Fruit fly (Drosophila melanogaster) whole organism, embryonic: ENCODE results near the gene RpL8.

Source experiments
- ATbp ChIP-seq: fragments of 200-800 bp; sonication (Bioruptor generic); optimal IDR thresholded peaks from 2 replicates; lab custom pipeline; 2017; ENCODE audit warnings: missing biosample characterization, mild to moderate bottlenecking, missing genetic modification characterization, missing genetic modification reagents
- Adf1 ChIP-seq: fragments of 200-800 bp; sonication (Bioruptor generic); IDR thresholded peaks from 2 replicates; pipeline ENCODE4 v1.3.6; 2022; ENCODE audit warnings: missing biosample characterization, missing genetic modification characterization
- Blimp-1 ChIP-seq: fragments of 200-800 bp; sonication (Bioruptor generic); optimal IDR thresholded peaks from 3 replicates; lab custom pipeline; 2018; ENCODE audit warnings: missing biosample characterization, missing genetic modification characterization, mild to moderate bottlenecking, moderate library complexity, missing genetic modification reagents
- CG10431 ChIP-seq: fragments of 200-800 bp; sonication (Bioruptor generic); optimal IDR thresholded peaks from 3 replicates; lab custom pipeline; 2018; ENCODE audit warnings: missing biosample characterization, mild to moderate bottlenecking, missing genetic modification characterization
- CG11093 ChIP-seq: fragments of 200-800 bp; sonication (Bioruptor generic); IDR thresholded peaks from 3 replicates; pipeline ENCODE4 v1.3.6; 2022; ENCODE audit warnings: missing biosample characterization, missing genetic modification characterization
- CG12155 ChIP-seq: fragments of 200-800 bp; sonication (Bioruptor generic); optimal IDR thresholded peaks from 3 replicates; lab custom pipeline; 2016; ENCODE audit warnings: missing biosample characterization, missing genetic modification characterization
- CG13123 ChIP-seq: fragments of 200-800 bp; sonication (Bioruptor generic); optimal IDR thresholded peaks from 2 replicates; lab custom pipeline; 2016; ENCODE audit warnings: missing biosample characterization, missing genetic modification characterization
- CG14667 ChIP-seq: fragments of 200-800 bp; sonication (Bioruptor generic); IDR thresholded peaks from 2 replicates; pipeline ENCODE4 v1.3.6; 2022; ENCODE audit warnings: missing biosample characterization, missing genetic modification characterization
- CG15479 ChIP-seq: fragments of 200-800 bp; sonication (Bioruptor generic); optimal IDR thresholded peaks from 3 replicates; lab custom pipeline; 2019; ENCODE audit warnings: missing biosample characterization, mild to moderate bottlenecking, missing genetic modification characterization, moderate library complexity
- CG15514 ChIP-seq: fragments of 200-800 bp; sonication (Bioruptor generic); optimal IDR thresholded peaks from 3 replicates; lab custom pipeline; 2017; ENCODE audit warnings: missing biosample characterization, missing genetic modification characterization, mild to moderate bottlenecking, moderate library complexity, missing genetic modification reagents
- CG1603 ChIP-seq: fragments of 200-800 bp; sonication (Bioruptor generic); optimal IDR thresholded peaks from 2 replicates; lab custom pipeline; 2019; ENCODE audit warnings: missing biosample characterization, mild to moderate bottlenecking, missing genetic modification characterization, moderate library complexity
- CG17568 ChIP-seq: fragments of 200-800 bp; sonication (Bioruptor generic); optimal IDR thresholded peaks from 2 replicates; lab custom pipeline; 2018; ENCODE audit warnings: missing biosample characterization, mild to moderate bottlenecking, missing genetic modification characterization, moderate library complexity
- CG17912 ChIP-seq: fragments of 200-800 bp; sonication (Bioruptor generic); optimal IDR thresholded peaks from 2 replicates; lab custom pipeline; 2018; ENCODE audit warnings: missing biosample characterization, mild to moderate bottlenecking, missing genetic modification characterization
- CG18011 ChIP-seq: fragments of 200-800 bp; sonication (Bioruptor generic); optimal IDR thresholded peaks from 2 replicates; lab custom pipeline; 2017; ENCODE audit warnings: missing biosample characterization, missing genetic modification characterization, mild to moderate bottlenecking, moderate library complexity, missing genotype
- CG30431 ChIP-seq: fragments of 200-800 bp; sonication (Bioruptor generic); optimal IDR thresholded peaks from 2 replicates; lab custom pipeline; 2017; ENCODE audit warnings: missing biosample characterization, missing genetic modification characterization
- CG33557 ChIP-seq: fragments of 200-800 bp; sonication (Bioruptor generic); optimal IDR thresholded peaks from 2 replicates; lab custom pipeline; 2019; ENCODE audit warnings: missing biosample characterization, mild to moderate bottlenecking, missing genetic modification characterization, moderate library complexity
- CG4282 ChIP-seq: fragments of 200-800 bp; sonication (Bioruptor generic); optimal IDR thresholded peaks from 2 replicates; lab custom pipeline; 2016; ENCODE audit warnings: missing biosample characterization, missing genetic modification characterization
- CG5245 ChIP-seq: fragments of 200-800 bp; sonication (Bioruptor generic); optimal IDR thresholded peaks from 3 replicates; lab custom pipeline; 2016; ENCODE audit warnings: missing biosample characterization, missing genetic modification characterization
- CG6175 ChIP-seq: fragments of 200-800 bp; sonication (Bioruptor generic); IDR thresholded peaks from 3 replicates; pipeline ENCODE4 v1.3.6; 2022; ENCODE audit warnings: missing biosample characterization, missing genetic modification characterization
- CG6689 ChIP-seq: fragments of 200-800 bp; sonication (Bioruptor generic); IDR thresholded peaks from 2 replicates; pipeline ENCODE4 v1.3.6; 2022; ENCODE audit warnings: missing biosample characterization, missing genetic modification characterization
- CG6765 ChIP-seq: fragments of 200-800 bp; sonication (Bioruptor generic); optimal IDR thresholded peaks from 3 replicates; lab custom pipeline; 2017; ENCODE audit warnings: missing biosample characterization, mild to moderate bottlenecking, missing genetic modification characterization
- CG7786 ChIP-seq: fragments of 200-800 bp; sonication (Bioruptor generic); optimal IDR thresholded peaks from 2 replicates; lab custom pipeline; 2016; ENCODE audit warnings: missing biosample characterization, missing genetic modification characterization
- CG9437 ChIP-seq: fragments of 200-800 bp; sonication (Bioruptor generic); optimal IDR thresholded peaks from 2 replicates; lab custom pipeline; 2018; ENCODE audit warnings: missing biosample characterization, mild to moderate bottlenecking, missing genetic modification characterization
- CG9609 ChIP-seq: fragments of 200-800 bp; sonication (Bioruptor generic); optimal IDR thresholded peaks from 3 replicates; lab custom pipeline; 2016; ENCODE audit warnings: missing biosample characterization, missing genetic modification characterization
- CG9817 ChIP-seq: fragments of 200-800 bp; sonication (Bioruptor generic); optimal IDR thresholded peaks from 2 replicates; lab custom pipeline; 2018; ENCODE audit warnings: missing biosample characterization, mild to moderate bottlenecking, missing genetic modification characterization, moderate library complexity
- Chrac-16 ChIP-seq: fragments of 200-800 bp; sonication (Bioruptor generic); optimal IDR thresholded peaks from 3 replicates; lab custom pipeline; 2016; ENCODE audit warnings: missing biosample characterization, missing genetic modification characterization
- CrebB ChIP-seq: fragments of 200-800 bp; sonication (Bioruptor generic); optimal IDR thresholded peaks from 3 replicates; lab custom pipeline; 2018; ENCODE audit warnings: missing biosample characterization, mild to moderate bottlenecking, missing genetic modification characterization
- D19A ChIP-seq: fragments of 200-800 bp; optimal IDR thresholded peaks from 3 replicates; lab custom pipeline; 2019; ENCODE audit warnings: missing biosample characterization, mild to moderate bottlenecking, missing genetic modification characterization, moderate library complexity
- Deaf1 ChIP-seq: fragments of 200-800 bp; optimal IDR thresholded peaks from 3 replicates; lab custom pipeline; 2019; ENCODE audit warnings: missing biosample characterization, mild to moderate bottlenecking, missing genetic modification characterization, moderate library complexity
- ERR ChIP-seq: fragments of 200-800 bp; sonication (Bioruptor generic); optimal IDR thresholded peaks from 2 replicates; lab custom pipeline; 2016; ENCODE audit warnings: missing biosample characterization, missing genetic modification characterization
- Eip74EF ChIP-seq, 2 experiments: fragments of 200-800 bp in 1 of 2; fragments of >200 bp in 1 of 2; sonication (Bioruptor generic) in 1 of 2; optimal IDR thresholded peaks; 2 replicates each; lab custom pipeline; 2017 to 2019; ENCODE audit warnings: missing biosample characterization in 2 of 2, missing genetic modification characterization in 2 of 2, mild to moderate bottlenecking in 1 of 2, moderate library complexity in 1 of 2
- Ets97D ChIP-seq: fragments of 200-800 bp; sonication (Bioruptor generic); optimal IDR thresholded peaks from 3 replicates; lab custom pipeline; 2016; ENCODE audit warnings: missing biosample characterization, missing genetic modification characterization
- Hmr ChIP-seq: fragments of 200-800 bp; sonication (Bioruptor generic); optimal IDR thresholded peaks from 3 replicates; lab custom pipeline; 2017; ENCODE audit warnings: mild to moderate bottlenecking, missing biosample characterization, missing genetic modification reagents, missing genetic modification characterization
- NC2α ChIP-seq: fragments of 200-800 bp; sonication (Bioruptor generic); optimal IDR thresholded peaks from 2 replicates; lab custom pipeline; 2016; ENCODE audit warnings: missing biosample characterization, missing genetic modification characterization
- Optix ChIP-seq: fragments of 200-800 bp; sonication (Bioruptor generic); IDR thresholded peaks from 3 replicates; pipeline ENCODE4 v1.3.6; 2022; ENCODE audit warnings: missing biosample characterization, missing genetic modification characterization
- Xrp1 ChIP-seq: fragments of 200-800 bp; sonication (Bioruptor generic); IDR thresholded peaks from 2 replicates; pipeline ENCODE4 v1.3.6; 2022; ENCODE audit warnings: missing biosample characterization, missing genetic modification characterization
- al ChIP-seq: fragments of 200-800 bp; sonication (Bioruptor generic); IDR thresholded peaks from 2 replicates; pipeline ENCODE4 v1.3.6; 2022; ENCODE audit warnings: missing biosample characterization, missing genetic modification characterization
- bigmax ChIP-seq: fragments of 200-800 bp; sonication (Bioruptor generic); optimal IDR thresholded peaks from 2 replicates; lab custom pipeline; 2018; ENCODE audit warnings: missing biosample characterization, mild to moderate bottlenecking, missing genetic modification characterization
- dmrt99B ChIP-seq: fragments of 200-800 bp; sonication (Bioruptor generic); optimal IDR thresholded peaks from 2 replicates; lab custom pipeline; 2018; ENCODE audit warnings: missing biosample characterization, mild to moderate bottlenecking, missing genetic modification characterization, moderate library complexity
- en ChIP-seq: fragments of 200-800 bp; sonication (Bioruptor generic); optimal IDR thresholded peaks from 2 replicates; lab custom pipeline; 2016; ENCODE audit warnings: missing biosample characterization, missing genetic modification characterization
- ewg ChIP-seq: fragments of 200-800 bp; sonication (Bioruptor generic); optimal IDR thresholded peaks from 3 replicates; lab custom pipeline; 2017; ENCODE audit warnings: mild to moderate bottlenecking, missing biosample characterization, missing genetic modification reagents, missing genetic modification characterization
- hth ChIP-seq: fragments of >200 bp; optimal IDR thresholded peaks from 2 replicates; lab custom pipeline; 2017; ENCODE audit warnings: inconsistent platforms
- lola ChIP-seq, 3 experiments: fragments of >200 bp in 2 of 3; fragments of 200-800 bp in 1 of 3; sonication (Bioruptor generic) in 1 of 3; optimal IDR thresholded peaks; 2 replicates each; lab custom pipeline; 2017 to 2019; ENCODE audit warnings: missing biosample characterization in 3 of 3, missing genetic modification characterization in 3 of 3, mild to moderate bottlenecking in 1 of 3, moderate library complexity in 1 of 3
- luna ChIP-seq: fragments of 200-800 bp; sonication (Bioruptor generic); optimal IDR thresholded peaks from 2 replicates; lab custom pipeline; 2016; ENCODE audit warnings: missing biosample characterization, missing genetic modification characterization
- mld ChIP-seq: fragments of 200-800 bp; sonication (Bioruptor generic); IDR thresholded peaks from 3 replicates; pipeline ENCODE4 v1.3.6; 2022; ENCODE audit warnings: missing biosample characterization, missing genetic modification characterization; ENCODE audit not compliant: partially characterized antibody
- pzg ChIP-seq: fragments of 200-800 bp; sonication (Bioruptor generic); optimal IDR thresholded peaks from 3 replicates; lab custom pipeline; 2018; ENCODE audit warnings: missing biosample characterization, mild to moderate bottlenecking, missing genetic modification characterization, moderate library complexity
- sens ChIP-seq: fragments of 200-800 bp; sonication (Bioruptor generic); peaks from one replicate; lab custom pipeline; 2016; ENCODE audit warnings: missing biosample characterization, missing genetic modification characterization
- stwl ChIP-seq: fragments of 200-800 bp; sonication (Bioruptor generic); optimal IDR thresholded peaks from 3 replicates; lab custom pipeline; 2018; ENCODE audit warnings: missing biosample characterization, mild to moderate bottlenecking, missing genetic modification characterization, moderate library complexity
- tll ChIP-seq, 2 experiments: fragments of 200-800 bp in 1 of 2; fragments of >200 bp in 1 of 2; sonication (Bioruptor generic) in 1 of 2; optimal IDR thresholded peaks; 2 replicates each; lab custom pipeline; 2017 to 2019; ENCODE audit warnings: missing biosample characterization in 2 of 2, missing genetic modification characterization in 2 of 2, mild to moderate bottlenecking in 1 of 2, moderate library complexity in 1 of 2

RpL8 gene

DNA sequence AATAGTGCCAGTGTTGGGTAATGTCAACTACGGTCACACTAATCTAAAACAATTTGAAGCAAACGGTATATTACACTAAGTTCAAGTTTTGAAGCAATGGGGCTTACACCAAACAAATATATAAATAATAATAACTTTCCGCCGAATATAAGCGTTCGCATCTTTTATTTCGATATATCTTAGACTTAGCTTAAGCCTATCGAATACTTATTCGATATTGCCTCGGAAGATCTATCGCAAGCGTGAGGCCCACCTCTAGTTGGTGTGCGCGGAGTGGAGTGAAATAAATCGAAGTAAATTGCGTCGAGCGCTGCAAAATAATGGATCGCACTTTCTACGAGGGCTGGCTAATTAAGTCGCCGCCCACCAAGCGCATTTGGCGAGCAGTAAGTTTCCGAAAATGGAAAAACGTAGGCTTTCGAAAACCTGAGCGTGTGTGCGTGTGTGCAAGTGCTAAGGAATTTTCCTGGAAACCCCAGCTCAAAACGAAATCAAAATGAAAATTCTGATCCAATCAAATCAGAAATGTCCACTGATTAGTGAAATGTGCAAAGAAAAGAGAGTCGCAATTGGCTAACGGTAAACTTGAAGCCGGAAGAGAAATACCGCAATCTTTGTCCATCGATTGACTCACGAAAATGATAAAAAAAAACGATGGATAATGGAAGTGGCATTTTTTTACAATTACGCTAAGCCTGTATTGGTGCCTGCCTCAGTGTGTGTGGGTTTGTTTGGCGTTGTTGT is 2.1 kb downstream of the RpL8 start, which contains the start of gene dos (continued):
- no peak for TF ChIP-seq Adf1 (GFP tag; lab: Robert Waterston, UW)
- peak; percentile 88 for TF ChIP-seq pzg (GFP tag; lab: Kevin White, UChicago)
- peak; percentile 49 for TF ChIP-seq CG1603
- no peak for TF ChIP-seq bigmax (GFP tag; lab: Kevin White, UChicago)
- no peak for TF ChIP-seq en (GFP tag; lab: Kevin White, UChicago)
- no peak for TF ChIP-seq CG10431 (GFP tag; lab: Kevin White, UChicago)
- TF ChIP-seq Hmr (GFP tag; lab: Kevin White, UChicago) = peak; percentile 54
- TF ChIP-seq CrebB (tag; lab: Kevin White, UChicago) = peak; percentile 39
- no peak for TF ChIP-seq al (GFP tag; lab: Robert Waterston, UW)
- no peak for TF ChIP-seq CG15479
- no peak for TF ChIP-seq ERR
- peak; percentile 34 for TF ChIP-seq CG18011 (GFP tag; lab: Kevin White, UChicago)
- TF ChIP-seq ATbp = no peak
- no peak for TF ChIP-seq CG11093 (GFP tag; lab: Robert Waterston, UW)
- TF ChIP-seq ewg (GFP tag; lab: Kevin White, UChicago) = peak; percentile 61
- TF ChIP-seq lola (GFP tag; optimal IDR thresholded peaks at IDR 0.05; lab: Kevin White, UChicago) = peak in 1 of 3 experiments; percentile 41
- no peak for TF ChIP-seq CG6175 (GFP tag; lab: Robert Waterston, UW)
- TF ChIP-seq hth (lab: Kevin White, UChicago) = no peak
- TF ChIP-seq luna (GFP tag; lab: Kevin White, UChicago) = no peak
- TF ChIP-seq sens (GFP tag; lab: Kevin White, UChicago) = peak; percentile 94
- no peak for TF ChIP-seq CG6689 (GFP tag; lab: Robert Waterston, UW)
- no peak for TF ChIP-seq CG9437 (GFP tag; lab: Kevin White, UChicago)
- peak; percentile 44 for TF ChIP-seq Chrac-16 (GFP tag; lab: Kevin White, UChicago)
- TF ChIP-seq D19A (tag; lab: Kevin White, UChicago) = peak; percentile 27
- no peak for TF ChIP-seq NC2α (GFP tag; lab: Kevin White, UChicago)
- no peak for TF ChIP-seq tll (GFP tag; optimal IDR thresholded peaks at IDR 0.05; lab: Kevin White, UChicago)
- peak in 1 of 2 experiments; percentile 27 for TF ChIP-seq Eip74EF (GFP tag; optimal IDR thresholded peaks at IDR 0.05; lab: Kevin White, UChicago)
- TF ChIP-seq CG15514 (GFP tag; lab: Kevin White, UChicago) = peak; percentile 76
- no peak for TF ChIP-seq CG14667 (GFP tag; lab: Robert Waterston, UW)
- TF ChIP-seq Xrp1 = peak; percentile 46; the same call in 1 of the 2 replicates
- TF ChIP-seq dmrt99B (tag; lab: Kevin White, UChicago) = no peak
- no peak for TF ChIP-seq CG30431 (GFP tag; lab: Kevin White, UChicago)
- peak; percentile 97 for TF ChIP-seq stwl (tag; lab: Kevin White, UChicago)
- TF ChIP-seq CG4282 = no peak
- 0 out of 3 replicates have a peak, but pooled peaks have one; percentile 31 for TF ChIP-seq Optix (GFP tag; lab: Robert Waterston, UW)
- TF ChIP-seq mld (GFP tag; lab: Robert Waterston, UW) = no peak
- TF ChIP-seq CG9817 (tag; lab: Kevin White, UChicago) = peak; percentile 40
- TF ChIP-seq CG9609 (GFP tag; lab: Kevin White, UChicago) = peak; percentile 22
- TF ChIP-seq Ets97D (GFP tag; lab: Kevin White, UChicago) = peak; percentile 82
- TF ChIP-seq CG17568 (GFP tag; lab: Kevin White, UChicago) = no peak
- TF ChIP-seq CG17912 (GFP tag; lab: Kevin White, UChicago) = peak; percentile 17
- peak; percentile 43 for TF ChIP-seq Blimp-1
- peak; percentile 48 for TF ChIP-seq CG33557 (GFP tag; lab: Kevin White, UChicago)
- TF ChIP-seq CG13123 (GFP tag; lab: Kevin White, UChicago) = peak; percentile 22
- TF ChIP-seq CG5245 (GFP tag; lab: Kevin White, UChicago) = peak; percentile 11
- no peak for TF ChIP-seq CG7786 (GFP tag; lab: Kevin White, UChicago)
- peak; percentile 30 for TF ChIP-seq CG12155 (GFP tag; lab: Kevin White, UChicago)
- TF ChIP-seq CG6765 = no peak
- TF ChIP-seq Deaf1 (tag; lab: Kevin White, UChicago) = peak; percentile 1
